Worm (Caenorhabditis elegans): ENCODE data around the gene sqv-3.

The sqv-3 gene

DNA sequence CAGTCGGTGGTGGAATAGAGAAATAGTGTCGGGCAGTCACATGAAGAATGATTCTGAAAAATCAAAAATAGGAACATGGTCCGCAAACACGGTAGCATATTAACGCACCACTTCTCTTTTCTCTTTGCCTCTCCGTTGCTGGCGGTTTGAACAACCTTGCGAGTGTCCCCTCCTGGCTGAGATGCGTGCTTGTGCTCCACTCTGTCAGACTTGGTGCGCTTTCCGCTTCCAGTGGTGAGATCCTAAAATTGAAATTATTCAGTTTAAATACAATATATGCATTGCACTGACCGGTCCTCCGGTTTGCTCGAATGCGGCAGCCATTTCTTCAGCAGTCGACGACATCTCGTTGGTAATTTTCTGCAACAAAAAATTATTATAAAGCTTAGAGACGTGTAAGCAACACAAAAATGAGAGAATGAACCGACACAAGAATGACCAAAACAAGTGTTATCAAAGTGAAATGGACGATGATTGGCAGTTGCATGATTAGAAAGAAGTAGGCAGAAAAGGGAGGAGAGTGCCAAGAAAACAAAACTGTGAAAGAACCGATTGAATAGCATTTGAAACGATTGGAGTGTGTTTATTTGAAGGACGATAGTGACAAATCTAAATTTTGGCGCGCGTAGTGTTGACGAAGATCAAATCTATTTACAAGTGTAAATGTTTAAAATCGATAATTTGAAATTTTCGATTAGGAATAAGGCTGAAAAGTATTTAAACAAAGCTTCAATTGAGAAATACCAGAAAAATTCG is 45.1 kb upstream of the sqv-3 start, which contains the start of gene ZK632.9:
Gene ZK632.9 (minus strand): TSS at position 360 of the 756 bp plus-strand sequence.
- no peak for TF ChIP-seq drap-1 (GFP tag; optimal IDR thresholded peaks at IDR 0.05)
- no peak for TF ChIP-seq ztf-11 (tag; optimal IDR thresholded peaks at IDR 0.05)
- TF ChIP-seq hlh-1 (tag; optimal IDR thresholded peaks at IDR 0.05), result no peak
- no peak for TF ChIP-seq ceh-39 (tag; optimal IDR thresholded peaks at IDR 0.05)
- no peak for TF ChIP-seq cnd-1 (tag; optimal IDR thresholded peaks at IDR 0.05)
- no peak for TF ChIP-seq M03D4.4 (tag; optimal IDR thresholded peaks at IDR 0.05)
- no peak for TF ChIP-seq ham-2 (GFP tag; optimal IDR thresholded peaks at IDR 0.05)
- TF ChIP-seq mab-5 (tag; optimal IDR thresholded peaks at IDR 0.05), result no peak
- no peak for TF ChIP-seq elt-3 (tag; optimal IDR thresholded peaks at IDR 0.05)
- TF ChIP-seq nhr-237 (tag; optimal IDR thresholded peaks at IDR 0.05), result no peak
- TF ChIP-seq zip-8 (tag; optimal IDR thresholded peaks at IDR 0.05), result no peak
- TF ChIP-seq unc-120 (tag; optimal IDR thresholded peaks at IDR 0.05; ENCODE audit: poor library complexity, severe bottlenecking), result no peak
- no peak for TF ChIP-seq mls-2 (tag; optimal IDR thresholded peaks at IDR 0.05)
- TF ChIP-seq tbx-8 (GFP tag; optimal IDR thresholded peaks at IDR 0.05), result no peak
- TF ChIP-seq sptf-1 (tag; optimal IDR thresholded peaks at IDR 0.05), result no peak
- no peak for TF ChIP-seq nhr-12 (tag; optimal IDR thresholded peaks at IDR 0.05)
- TF ChIP-seq pha-4 (tag; optimal IDR thresholded peaks at IDR 0.05), result no peak
- TF ChIP-seq nhr-2 (tag; optimal IDR thresholded peaks at IDR 0.05), result no peak
- no peak for TF ChIP-seq ceh-43 (GFP tag; optimal IDR thresholded peaks at IDR 0.05)
- no peak for TF ChIP-seq unc-62 (GFP tag; optimal IDR thresholded peaks at IDR 0.05)

DNA sequence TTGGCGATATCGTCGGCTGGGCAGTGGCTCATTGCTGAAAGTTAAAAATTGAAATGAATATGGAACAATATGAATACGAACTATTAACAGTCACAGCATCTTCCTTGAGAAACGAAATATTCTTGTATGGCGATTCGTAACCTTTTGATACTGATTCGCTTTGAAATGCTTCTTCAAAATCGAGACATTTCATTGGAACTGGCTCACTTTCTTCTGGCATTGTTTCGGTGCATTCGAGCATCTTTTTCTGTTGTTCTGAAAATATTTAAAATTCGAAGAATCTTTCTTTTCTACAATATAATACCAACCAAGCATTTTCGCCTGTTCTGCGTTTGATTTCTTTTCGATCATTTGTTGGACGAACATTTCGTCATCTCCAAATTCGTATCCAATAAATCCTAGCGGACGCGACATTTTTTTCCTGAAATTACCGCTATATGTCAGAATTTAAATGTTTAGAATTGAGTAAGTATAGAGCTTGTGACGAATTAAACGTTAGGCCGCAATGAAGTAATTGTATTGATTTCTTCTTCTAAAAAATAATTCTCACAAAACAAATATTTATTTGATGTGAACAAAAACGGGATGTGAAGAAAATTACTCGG is 44.3 kb upstream of the sqv-3 start, which contains the start of gene lin-52:
Gene lin-52 (minus strand): TSS at position 421 of the 605 bp plus-strand sequence.
- no peak for TF ChIP-seq lsy-2 (tag; optimal IDR thresholded peaks at IDR 0.05)
- TF ChIP-seq unc-120 (tag; optimal IDR thresholded peaks at IDR 0.05; ENCODE audit: poor library complexity, severe bottlenecking), result no peak
- no peak for TF ChIP-seq nhr-28 (tag; optimal IDR thresholded peaks at IDR 0.05)
- no peak for TF ChIP-seq elt-3 (tag; optimal IDR thresholded peaks at IDR 0.05)
- no peak for TF ChIP-seq tbx-8 (GFP tag; optimal IDR thresholded peaks at IDR 0.05)
- no peak for TF ChIP-seq pha-4 (tag; optimal IDR thresholded peaks at IDR 0.05)
- no peak for TF ChIP-seq blmp-1 (tag; optimal IDR thresholded peaks at IDR 0.05)
- no peak for TF ChIP-seq ceh-39 (tag; optimal IDR thresholded peaks at IDR 0.05)
- TF ChIP-seq flh-1 (GFP tag; optimal IDR thresholded peaks at IDR 0.05), result no peak
- TF ChIP-seq nhr-2 (tag; optimal IDR thresholded peaks at IDR 0.05), result no peak
- TF ChIP-seq hlh-1 (tag; optimal IDR thresholded peaks at IDR 0.05), result no peak
- no peak for TF ChIP-seq ceh-43 (GFP tag; optimal IDR thresholded peaks at IDR 0.05)
- TF ChIP-seq lin-13 (tag; optimal IDR thresholded peaks at IDR 0.05), result no peak
- no peak for TF ChIP-seq nhr-12 (tag; optimal IDR thresholded peaks at IDR 0.05)
- TF ChIP-seq sem-2 (GFP tag; optimal IDR thresholded peaks at IDR 0.05), result no peak
- TF ChIP-seq elt-1 (tag; optimal IDR thresholded peaks at IDR 0.05; ENCODE audit: borderline replicate concordance, insufficient read depth), result no peak
- no peak for TF ChIP-seq sptf-1 (tag; optimal IDR thresholded peaks at IDR 0.05)
- TF ChIP-seq lin-32 (GFP tag; optimal IDR thresholded peaks at IDR 0.05), result no peak
- no peak for TF ChIP-seq bed-3 (GFP tag; optimal IDR thresholded peaks at IDR 0.05)

DNA sequence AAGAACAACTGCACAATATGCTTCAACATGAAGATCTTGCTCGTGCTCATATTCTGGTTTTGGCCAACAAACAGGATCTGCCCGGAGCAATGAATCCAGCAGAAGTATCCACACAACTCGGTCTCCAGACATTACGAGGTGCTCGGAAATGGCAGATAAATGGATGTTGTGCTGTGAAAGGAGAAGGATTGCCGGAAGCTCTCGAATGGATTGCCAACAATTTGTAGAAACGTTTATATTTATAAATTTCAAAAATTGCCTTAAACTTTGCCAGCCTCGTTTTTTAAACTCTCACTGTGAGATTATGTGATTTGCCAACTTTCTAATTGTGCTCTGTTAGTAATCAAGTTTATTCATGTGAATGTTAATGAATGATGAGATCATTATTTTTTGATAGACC is 43.6 kb upstream of the sqv-3 start:
- TF ChIP-seq unc-62 (GFP tag; optimal IDR thresholded peaks at IDR 0.05) (no peak), elt-1 (tag; optimal IDR thresholded peaks at IDR 0.05; ENCODE audit: borderline replicate concordance, insufficient read depth) (no peak), ham-2 (GFP tag; optimal IDR thresholded peaks at IDR 0.05) (no peak), ceh-39 (tag; optimal IDR thresholded peaks at IDR 0.05) (no peak), blmp-1 (tag; optimal IDR thresholded peaks at IDR 0.05) (no peak), mls-2 (tag; optimal IDR thresholded peaks at IDR 0.05) (no peak), M03D4.4 (tag; optimal IDR thresholded peaks at IDR 0.05) (no peak), sptf-1 (tag; optimal IDR thresholded peaks at IDR 0.05) (no peak), drap-1 (GFP tag; optimal IDR thresholded peaks at IDR 0.05) (no peak), nhr-76 (tag; optimal IDR thresholded peaks at IDR 0.05) (no peak), mab-5 (tag; optimal IDR thresholded peaks at IDR 0.05) (no peak), ces-1 (GFP tag; optimal IDR thresholded peaks at IDR 0.05) (no peak), bed-3 (GFP tag; optimal IDR thresholded peaks at IDR 0.05) (no peak), flh-1 (GFP tag; optimal IDR thresholded peaks at IDR 0.05) (no peak), cnd-1 (tag; optimal IDR thresholded peaks at IDR 0.05) (no peak)

- TF ChIP-seq blmp-1 (tag; optimal IDR thresholded peaks at IDR 0.05) (no peak), lin-32 (GFP tag; optimal IDR thresholded peaks at IDR 0.05) (no peak), unc-120 (tag; optimal IDR thresholded peaks at IDR 0.05; ENCODE audit: poor library complexity, severe bottlenecking) (no peak), sptf-1 (tag; optimal IDR thresholded peaks at IDR 0.05) (no peak), nhr-12 (tag; optimal IDR thresholded peaks at IDR 0.05) (no peak), ceh-39 (tag; optimal IDR thresholded peaks at IDR 0.05) (no peak), unc-62 (GFP tag; optimal IDR thresholded peaks at IDR 0.05) (no peak), sem-2 (GFP tag; optimal IDR thresholded peaks at IDR 0.05) (no peak), tbx-8 (GFP tag; optimal IDR thresholded peaks at IDR 0.05) (no peak), nhr-76 (tag; optimal IDR thresholded peaks at IDR 0.05) (no peak), drap-1 (GFP tag; optimal IDR thresholded peaks at IDR 0.05) (no peak), elt-3 (tag; optimal IDR thresholded peaks at IDR 0.05) (no peak), ces-1 (GFP tag; optimal IDR thresholded peaks at IDR 0.05) (no peak), ceh-43 (GFP tag; optimal IDR thresholded peaks at IDR 0.05) (no peak)
Measured at ce11 chrIII:9822942-9823341, 42.8 kb upstream of the sqv-3 start, which contains the start of gene arl-5. Gene arl-5 (plus strand): TSS chrIII:9823242.

Data from whole organism, mixed stage, embryonic.